Worm (Caenorhabditis elegans) whole organism, dauer: ENCODE measurements around the gene nhr-274.
"Not testable (repeated sequence)": the region's sequence is repeated elsewhere in the genome, so short reads cannot be mapped to it uniquely, and the experiment has no call there.

ENCODE experiments used
- unc-62 ChIP-seq: sonication (generic microtip); optimal IDR thresholded peaks from 2 replicates; lab custom pipeline; 2017; ENCODE audit warnings: missing biosample characterization, missing genetic modification reagents, missing genetic modification characterization

Gene nhr-274

ce11 chrIV:1645198-1645597, at the start of gene nhr-274:
nhr-274 (minus strand) TSS chrIV:1645298.
- TF ChIP-seq unc-62 = not testable (repeated sequence)

- no peak for TF ChIP-seq unc-62
Observed at ce11 chrIV:1691651-1692050, 46.6 kb upstream of the nhr-274 start.

ce11 chrIV:1687151-1687550, 42.1 kb upstream of the nhr-274 start:
- TF ChIP-seq unc-62 = no peak

- no peak for TF ChIP-seq unc-62
Observed at ce11 chrIV:1682066-1682465, 37.0 kb upstream of the nhr-274 start, which contains the start of gene Y41D4B.24. Y41D4B.24 (minus strand) TSS chrIV:1682166.

- TF ChIP-seq unc-62 = no peak
Observed at ce11 chrIV:1679227-1679626, 34.1 kb upstream of the nhr-274 start.

ce11 chrIV:1676926-1677325, 31.8 kb upstream of the nhr-274 start:
- TF ChIP-seq unc-62 = no peak

- TF ChIP-seq unc-62 = no peak
Observed at ce11 chrIV:1672398-1672797, 27.3 kb upstream of the nhr-274 start, which contains the start of gene Y41D4B.1. Y41D4B.1 (plus strand) TSS chrIV:1672698.

- no peak for TF ChIP-seq unc-62
Observed at ce11 chrIV:1662872-1663271, 17.8 kb upstream of the nhr-274 start.

ce11 chrIV:1660735-1661134, 15.6 kb upstream of the nhr-274 start:
- TF ChIP-seq unc-62 = no peak

- no peak for TF ChIP-seq unc-62
Observed at ce11 chrIV:1659978-1660377, 14.9 kb upstream of the nhr-274 start, which contains the start of gene Y41D4B.4. Y41D4B.4 (plus strand) TSS chrIV:1660110.

ce11 chrIV:1659045-1659741, 14.1 kb upstream of the nhr-274 start, which contains the start of gene rps-28:
rps-28 (plus strand) TSS chrIV:1659691.
- TF ChIP-seq unc-62 = no peak

- TF ChIP-seq unc-62 = no peak
Observed at ce11 chrIV:1657069-1657468, 12.0 kb upstream of the nhr-274 start.

ce11 chrIV:1655312-1655711, 10.2 kb upstream of the nhr-274 start:
- TF ChIP-seq unc-62 = no peak

ce11 chrIV:1649794-1650193, 4.7 kb upstream of the nhr-274 start:
- no peak for TF ChIP-seq unc-62

- TF ChIP-seq unc-62 = no peak
Observed at ce11 chrIV:1649349-1649748, 4.3 kb upstream of the nhr-274 start.

ce11 chrIV:1637333-1637732, 7.8 kb downstream of the nhr-274 start:
- no peak for TF ChIP-seq unc-62

- no peak for TF ChIP-seq unc-62
Observed at ce11 chrIV:1633445-1633844, 11.7 kb downstream of the nhr-274 start, which contains the start of gene Y41D4B.6. Y41D4B.6 (plus strand) TSS chrIV:1633745.

ce11 chrIV:1632593-1632992, 12.5 kb downstream of the nhr-274 start:
- no peak for TF ChIP-seq unc-62

- TF ChIP-seq unc-62 = no peak
Observed at ce11 chrIV:1631651-1632050, 13.4 kb downstream of the nhr-274 start, which contains the start of gene cpg-24. cpg-24 (plus strand) TSS chrIV:1631951.
